Fruit fly (Drosophila melanogaster) whole organism, embryonic: ENCODE results near the gene CG7352.
A peak's percentile ranks its signal among the peaks of the same experiment; 100 is the strongest.

Experiments used
- Ada2b ChIP-seq: fragments of 200-800 bp; sonication (Bioruptor generic); IDR thresholded peaks from 2 replicates; pipeline ENCODE4 v1.3.6; 2022; ENCODE audit warnings: missing biosample characterization, missing genetic modification characterization
- B-H2 ChIP-seq: fragments of 200-800 bp; sonication (Bioruptor generic); optimal IDR thresholded peaks from 2 replicates; lab custom pipeline; 2018; ENCODE audit warnings: missing biosample characterization, mild to moderate bottlenecking, missing genetic modification characterization
- CG10462 ChIP-seq: fragments of 200-800 bp; sonication (Bioruptor generic); optimal IDR thresholded peaks from 2 replicates; lab custom pipeline; 2016; ENCODE audit warnings: missing biosample characterization, missing genetic modification characterization
- CG11696 ChIP-seq: fragments of 200-800 bp; sonication (Bioruptor generic); IDR thresholded peaks from 2 replicates; pipeline ENCODE4 v1.3.6; 2022; ENCODE audit warnings: missing biosample characterization, missing genetic modification characterization
- CG12071 ChIP-seq: fragments of 200-800 bp; sonication (Bioruptor generic); optimal IDR thresholded peaks from 3 replicates; lab custom pipeline; 2018; ENCODE audit warnings: missing biosample characterization, mild to moderate bottlenecking, missing genetic modification characterization
- CG12155 ChIP-seq: fragments of 200-800 bp; sonication (Bioruptor generic); optimal IDR thresholded peaks from 3 replicates; lab custom pipeline; 2016; ENCODE audit warnings: missing biosample characterization, missing genetic modification characterization
- CG13296 ChIP-seq: fragments of 200-800 bp; sonication (Bioruptor generic); optimal IDR thresholded peaks from 3 replicates; lab custom pipeline; 2018; ENCODE audit warnings: missing biosample characterization, mild to moderate bottlenecking, missing genetic modification characterization
- CG13624 ChIP-seq: fragments of 200-800 bp; sonication (Bioruptor generic); optimal IDR thresholded peaks from 2 replicates; lab custom pipeline; 2016; ENCODE audit warnings: missing biosample characterization, missing genetic modification characterization
- CG14965 ChIP-seq: fragments of 200-800 bp; sonication (Bioruptor generic); optimal IDR thresholded peaks from 2 replicates; lab custom pipeline; 2016; ENCODE audit warnings: missing biosample characterization, missing genetic modification characterization, borderline replicate concordance
- CG1602 ChIP-seq: fragments of 200-800 bp; sonication (Bioruptor generic); optimal IDR thresholded peaks from 3 replicates; lab custom pipeline; 2016; ENCODE audit warnings: missing biosample characterization, missing genetic modification characterization
- CG17912 ChIP-seq: fragments of 200-800 bp; sonication (Bioruptor generic); optimal IDR thresholded peaks from 2 replicates; lab custom pipeline; 2018; ENCODE audit warnings: missing biosample characterization, mild to moderate bottlenecking, missing genetic modification characterization
- CG2120 ChIP-seq: fragments of 200-800 bp; sonication (Bioruptor generic); optimal IDR thresholded peaks from 3 replicates; lab custom pipeline; 2016; ENCODE audit warnings: missing biosample characterization, missing genetic modification characterization
- CG30020 ChIP-seq: fragments of 200-800 bp; optimal IDR thresholded peaks from 2 replicates; lab custom pipeline; 2019; ENCODE audit warnings: missing biosample characterization, mild to moderate bottlenecking, missing genetic modification characterization, moderate library complexity
- CG34422 ChIP-seq: fragments of 200-800 bp; sonication (Bioruptor generic); IDR thresholded peaks from 3 replicates; pipeline ENCODE4 v1.3.6; 2022; ENCODE audit warnings: missing biosample characterization, missing genetic modification characterization
- CG3726 ChIP-seq: fragments of 200-800 bp; sonication (Bioruptor generic); IDR thresholded peaks from 3 replicates; pipeline ENCODE4, ENCODE4 v1.3.6; 2022; ENCODE audit warnings: missing biosample characterization, missing genetic modification characterization
- CG4424 ChIP-seq: fragments of 200-800 bp; sonication (Bioruptor generic); optimal IDR thresholded peaks from 3 replicates; lab custom pipeline; 2016; ENCODE audit warnings: missing biosample characterization, missing genetic modification characterization
- CG6791 ChIP-seq: fragments of 200-800 bp; sonication (Bioruptor generic); IDR thresholded peaks from 3 replicates; pipeline ENCODE4 v1.3.6; 2022; ENCODE audit warnings: missing biosample characterization, missing genetic modification characterization; ENCODE audit not compliant: partially characterized antibody
- CG8089 ChIP-seq: fragments of 200-800 bp; sonication (Bioruptor generic); optimal IDR thresholded peaks from 3 replicates; lab custom pipeline; 2016; ENCODE audit warnings: missing biosample characterization, missing genetic modification characterization
- CG8290 ChIP-seq, 3 experiments: fragments of 200-800 bp; sonication (Bioruptor generic); optimal IDR thresholded peaks; 2 replicates each; lab custom pipeline; 2016 to 2019; ENCODE audit warnings: missing biosample characterization in 3 of 3, missing genetic modification characterization in 3 of 3, mild to moderate bottlenecking in 2 of 3, moderate library complexity in 1 of 3
- Dbx ChIP-seq: fragments of 200-800 bp; sonication (Bioruptor generic); IDR thresholded peaks from 3 replicates; pipeline ENCODE4 v1.3.6; 2022; ENCODE audit warnings: missing biosample characterization, missing genetic modification characterization
- Fer3 ChIP-seq: fragments of 200-800 bp; sonication (Bioruptor generic); optimal IDR thresholded peaks from 2 replicates; lab custom pipeline; 2018; ENCODE audit warnings: missing biosample characterization, mild to moderate bottlenecking, missing genetic modification characterization, moderate library complexity
- Gug ChIP-seq: fragments of 200-800 bp; sonication (Bioruptor generic); IDR thresholded peaks from 4 replicates; pipeline ENCODE4 v1.3.6; 2022; ENCODE audit warnings: missing biosample characterization, missing genetic modification characterization
- H2.0 ChIP-seq: fragments of 200-800 bp; sonication (Bioruptor generic); IDR thresholded peaks from 2 replicates; pipeline ENCODE4 v1.3.6; 2022; ENCODE audit warnings: missing biosample characterization, missing genetic modification characterization
- Hr39 ChIP-seq: fragments of >200 bp; optimal IDR thresholded peaks from 2 replicates; lab custom pipeline; 2017
- Meics ChIP-seq: fragments of 200-800 bp; sonication (Bioruptor generic); optimal IDR thresholded peaks from 2 replicates; lab custom pipeline; 2017; ENCODE audit warnings: missing biosample characterization, mild to moderate bottlenecking, missing genetic modification characterization
- Mes4 ChIP-seq: fragments of 200-800 bp; sonication (Bioruptor generic); optimal IDR thresholded peaks from 2 replicates; lab custom pipeline; 2016; ENCODE audit warnings: missing biosample characterization, missing genetic modification characterization
- ara ChIP-seq: fragments of 200-800 bp; sonication (Bioruptor generic); IDR thresholded peaks from 2 replicates; pipeline ENCODE4 v1.3.6; 2022; ENCODE audit warnings: missing biosample characterization, missing genetic modification characterization
- ato ChIP-seq: fragments of 200-800 bp; sonication (Bioruptor generic); IDR thresholded peaks from 2 replicates; pipeline ENCODE4 v1.3.6; 2022; ENCODE audit warnings: missing biosample characterization, missing genetic modification characterization; ENCODE audit not compliant: partially characterized antibody
- bbx ChIP-seq: fragments of 200-800 bp; sonication (Bioruptor generic); IDR thresholded peaks from 2 replicates; pipeline ENCODE4 v1.3.6; 2022; ENCODE audit warnings: missing biosample characterization, missing genetic modification characterization; ENCODE audit not compliant: partially characterized antibody
- cato ChIP-seq: fragments of 200-800 bp; sonication (Bioruptor generic); optimal IDR thresholded peaks from 2 replicates; lab custom pipeline; 2016; ENCODE audit warnings: missing biosample characterization, missing genetic modification characterization, borderline replicate concordance
- cg ChIP-seq: fragments of 200-800 bp; sonication (Bioruptor generic); optimal IDR thresholded peaks from 3 replicates; lab custom pipeline; 2019; ENCODE audit warnings: missing biosample characterization, mild to moderate bottlenecking, missing genetic modification characterization, moderate library complexity
- chinmo ChIP-seq: fragments of 200-800 bp; sonication (Bioruptor generic); IDR thresholded peaks from 4 replicates; pipeline ENCODE4 v1.3.6; 2022; ENCODE audit warnings: missing biosample characterization, missing genetic modification characterization; ENCODE audit not compliant: partially characterized antibody
- chm ChIP-seq: fragments of 200-800 bp; sonication (Bioruptor generic); IDR thresholded peaks from 2 replicates; pipeline ENCODE4 v1.3.6; 2022; ENCODE audit warnings: missing biosample characterization, missing genetic modification characterization
- ems ChIP-seq: fragments of 200-800 bp; sonication (Bioruptor generic); optimal IDR thresholded peaks from 3 replicates; lab custom pipeline; 2016; ENCODE audit warnings: missing biosample characterization, missing genetic modification characterization
- fd3F ChIP-seq: fragments of 200-800 bp; sonication (Bioruptor generic); optimal IDR thresholded peaks from 2 replicates; lab custom pipeline; 2018; ENCODE audit warnings: missing biosample characterization, mild to moderate bottlenecking, missing genetic modification characterization, moderate library complexity
- fru ChIP-seq: fragments of >200 bp; optimal IDR thresholded peaks from 2 replicates; lab custom pipeline; 2017
- ftz-f1 ChIP-seq: fragments of 200-800 bp; sonication (Bioruptor generic); optimal IDR thresholded peaks from 2 replicates; lab custom pipeline; 2016; ENCODE audit warnings: missing biosample characterization, missing genetic modification characterization
- gce ChIP-seq: fragments of 200-800 bp; sonication (Bioruptor generic); IDR thresholded peaks from 3 replicates; pipeline ENCODE4 v1.3.6; 2022; ENCODE audit warnings: missing biosample characterization, missing genetic modification characterization
- gcm ChIP-seq: fragments of 200-800 bp; sonication (Bioruptor generic); optimal IDR thresholded peaks from 2 replicates; lab custom pipeline; 2019; ENCODE audit warnings: missing biosample characterization, mild to moderate bottlenecking, missing genetic modification characterization, moderate library complexity
- gsb ChIP-seq: fragments of 200-800 bp; sonication (Bioruptor generic); IDR thresholded peaks from 2 replicates; pipeline ENCODE4 v1.3.6; 2022; ENCODE audit warnings: missing biosample characterization, missing genetic modification characterization
- hb ChIP-seq: fragments of 200-800 bp; sonication (Bioruptor generic); IDR thresholded peaks from 3 replicates; pipeline ENCODE4 v1.3.6; 2022; ENCODE audit warnings: missing biosample characterization, missing genetic modification characterization; ENCODE audit not compliant: partially characterized antibody
- hbn ChIP-seq: fragments of 200-800 bp; sonication (Bioruptor generic); IDR thresholded peaks from 2 replicates; pipeline ENCODE4 v1.3.6; 2022; ENCODE audit warnings: missing biosample characterization, missing genetic modification characterization; ENCODE audit not compliant: partially characterized antibody
- nom ChIP-seq: fragments of 200-800 bp; sonication (Bioruptor generic); optimal IDR thresholded peaks from 2 replicates; lab custom pipeline; 2017; ENCODE audit warnings: missing biosample characterization, missing genetic modification characterization, mild to moderate bottlenecking, moderate library complexity, missing genetic modification reagents
- pros ChIP-seq: fragments of 200-800 bp; sonication (Bioruptor generic); optimal IDR thresholded peaks from 3 replicates; lab custom pipeline; 2019; ENCODE audit warnings: missing biosample characterization, mild to moderate bottlenecking, missing genetic modification characterization, moderate library complexity
- psq ChIP-seq: fragments of 200-800 bp; sonication (Bioruptor generic); optimal IDR thresholded peaks from 2 replicates; lab custom pipeline; 2017; ENCODE audit warnings: missing biosample characterization, missing genetic modification characterization
- ro ChIP-seq: fragments of 200-800 bp; sonication (Bioruptor generic); IDR thresholded peaks from 2 replicates; pipeline ENCODE4 v1.3.6; 2022; ENCODE audit warnings: missing biosample characterization, missing genetic modification characterization
- schlank ChIP-seq: fragments of 200-800 bp; sonication (Bioruptor generic); optimal IDR thresholded peaks from 2 replicates; lab custom pipeline; 2018; ENCODE audit warnings: missing biosample characterization, mild to moderate bottlenecking, missing genetic modification characterization
- sd ChIP-seq: fragments of 200-800 bp; sonication (Bioruptor generic); optimal IDR thresholded peaks from 3 replicates; lab custom pipeline; 2018; ENCODE audit warnings: missing biosample characterization, mild to moderate bottlenecking, missing genetic modification characterization, moderate library complexity
- sr ChIP-seq: fragments of 200-800 bp; sonication (Bioruptor generic); IDR thresholded peaks from 3 replicates; pipeline ENCODE4 v1.3.6; 2022; ENCODE audit warnings: missing biosample characterization, missing genetic modification characterization
- stc ChIP-seq: fragments of 200-800 bp; sonication (Bioruptor generic); IDR thresholded peaks from 2 replicates; pipeline ENCODE4 v1.3.6; 2022; ENCODE audit warnings: missing biosample characterization, missing genetic modification characterization
- toy ChIP-seq: fragments of 200-800 bp; sonication (Bioruptor generic); IDR thresholded peaks from 2 replicates; pipeline ENCODE4 v1.3.6; 2022; ENCODE audit warnings: missing biosample characterization, missing genetic modification characterization

The CG7352 gene

dm6 chr3R:8355579-8355978 lies 8.2 kb downstream of the CG7352 start (continued):
- peak; percentile 99 for TF ChIP-seq Meics
- TF ChIP-seq Hr39, result no peak
- peak; percentile 88 for TF ChIP-seq CG1602 (GFP tag; lab: Kevin White, UChicago)
- TF ChIP-seq ara (GFP tag; lab: Robert Waterston, UW), result peak; percentile 78
- TF ChIP-seq B-H2 (GFP tag; lab: Kevin White, UChicago), result peak; percentile 90
- peak; percentile 91 for TF ChIP-seq CG13296 (GFP tag; lab: Kevin White, UChicago)
- peak; percentile 88 for TF ChIP-seq CG3726 (GFP tag; lab: Robert Waterston, UW)
- peak; percentile 77 for TF ChIP-seq CG14965 (GFP tag; lab: Kevin White, UChicago)
- peak; percentile 97 for TF ChIP-seq Fer3 (tag; lab: Kevin White, UChicago)
- TF ChIP-seq hbn (GFP tag; lab: Robert Waterston, UW), result no peak
- TF ChIP-seq Dbx (GFP tag; lab: Robert Waterston, UW), result peak; percentile 97
- TF ChIP-seq schlank (tag; lab: Kevin White, UChicago), result peak; percentile 95
- TF ChIP-seq ftz-f1 (GFP tag; lab: Kevin White, UChicago), result peak; percentile 94
- TF ChIP-seq H2.0 (GFP tag; lab: Robert Waterston, UW), result peak; percentile 92
- peak; percentile 88 for TF ChIP-seq gsb
- peak; percentile 89 for TF ChIP-seq gce (GFP tag; lab: Robert Waterston, UW)
- peak; percentile 89 for TF ChIP-seq Mes4 (GFP tag; lab: Kevin White, UChicago)
- peak; percentile 89 for TF ChIP-seq CG8089 (GFP tag; lab: Kevin White, UChicago)
- peak; percentile 90 for TF ChIP-seq sd
- peak; percentile 95 for TF ChIP-seq Ada2b
- TF ChIP-seq CG11696, result peak; percentile 84
- TF ChIP-seq CG10462 (GFP tag; lab: Kevin White, UChicago), result peak; percentile 80
- peak; percentile 93 for TF ChIP-seq fd3F (GFP tag; lab: Kevin White, UChicago)
- TF ChIP-seq CG4424 (GFP tag; lab: Kevin White, UChicago), result peak; percentile 95
- TF ChIP-seq nom (GFP tag; lab: Kevin White, UChicago), result peak; percentile 27
- TF ChIP-seq hb (GFP tag; lab: Robert Waterston, UW), result no peak
- TF ChIP-seq CG2120 (GFP tag; lab: Kevin White, UChicago), result peak; percentile 99
- TF ChIP-seq psq (GFP tag; lab: Kevin White, UChicago), result peak; percentile 79
- TF ChIP-seq cg (GFP tag; lab: Kevin White, UChicago), result no peak
- TF ChIP-seq Gug (GFP tag; lab: Robert Waterston, UW), result peak; percentile 90
- TF ChIP-seq CG12155 (GFP tag; lab: Kevin White, UChicago), result peak; percentile 95
- peak; percentile 80 for TF ChIP-seq ro (GFP tag; lab: Robert Waterston, UW)
- no peak for TF ChIP-seq CG17912 (GFP tag; lab: Kevin White, UChicago)
- TF ChIP-seq CG13624 (GFP tag; lab: Kevin White, UChicago), result peak; percentile 99
- peak; percentile 95 for TF ChIP-seq stc
- peak; percentile 44 for TF ChIP-seq pros (GFP tag; lab: Kevin White, UChicago)
- TF ChIP-seq CG8290 (GFP tag; optimal IDR thresholded peaks at IDR 0.05; lab: Kevin White, UChicago), result peak; percentile 81
- peak in 1 of 2 experiments; percentile 98 for TF ChIP-seq CG8290 (tag; optimal IDR thresholded peaks at IDR 0.05; lab: Kevin White, UChicago)
- peak; percentile 95 for TF ChIP-seq ems (GFP tag; lab: Kevin White, UChicago)
- TF ChIP-seq cato (GFP tag; lab: Kevin White, UChicago), result peak; percentile 83
- no peak for TF ChIP-seq bbx (GFP tag; lab: Robert Waterston, UW)
- peak; percentile 83 for TF ChIP-seq gcm (GFP tag; lab: Kevin White, UChicago)
- peak; percentile 92 for TF ChIP-seq CG34422 (GFP tag; lab: Robert Waterston, UW)
- no peak for TF ChIP-seq CG6791 (GFP tag; lab: Robert Waterston, UW)
- no peak for TF ChIP-seq fru (lab: Kevin White, UChicago)
- peak; percentile 93 for TF ChIP-seq chm
- no peak for TF ChIP-seq chinmo (GFP tag; lab: Robert Waterston, UW)
- peak; percentile 96 for TF ChIP-seq CG12071
- TF ChIP-seq ato, result no peak
- peak; percentile 69; the same call in 2 of the 3 replicates for TF ChIP-seq sr (GFP tag; lab: Robert Waterston, UW)
- TF ChIP-seq toy (GFP tag; lab: Robert Waterston, UW), result peak; percentile 79
- peak; percentile 17 for TF ChIP-seq CG30020 (tag; lab: Kevin White, UChicago)
